Worm (Caenorhabditis elegans): ENCODE data around the gene F28E10.4.

The F28E10.4 gene

ce11 chrIV:4516478-4516877 is 50.8 kb downstream of the F28E10.4 start:
- TF ChIP-seq jun-1 (tag; optimal IDR thresholded peaks at IDR 0.05) (no peak), lin-15B (tag; optimal IDR thresholded peaks at IDR 0.05) (no peak), ztf-11 (tag; optimal IDR thresholded peaks at IDR 0.05) (no peak), unc-39 (tag; optimal IDR thresholded peaks at IDR 0.05) (no peak), pqm-1 (tag; optimal IDR thresholded peaks at IDR 0.05) (no peak), elt-2 (tag; optimal IDR thresholded peaks at IDR 0.05) (no peak), fkh-10 (GFP tag; optimal IDR thresholded peaks at IDR 0.05) (no peak), fos-1 (tag; optimal IDR thresholded peaks at IDR 0.05) (no peak), egl-5 (tag; optimal IDR thresholded peaks at IDR 0.05) (no peak), nhr-25 (tag; optimal IDR thresholded peaks at IDR 0.05) (no peak)

All from whole organism, L3 larva.